Fruit fly (Drosophila melanogaster): Measurements from ENCODE around the gene ssp6.

ssp6 gene

dm6 chr3L:6115505-6115904 is 39.0 kb downstream of the ssp6 start:
- no peak for TF ChIP-seq CG7372 (GFP tag; IDR thresholded peaks at IDR 0.05)
- no peak for TF ChIP-seq HLH4C (GFP tag; IDR thresholded peaks at IDR 0.05; ENCODE audit: partially characterized antibody)
- TF ChIP-seq zfh2 (GFP tag; optimal IDR thresholded peaks at IDR 0.05): no peak
- peak; percentile 5 for TF ChIP-seq cg (GFP tag; optimal IDR thresholded peaks at IDR 0.05)
- TF ChIP-seq CG18619 (GFP tag; optimal IDR thresholded peaks at IDR 0.05): no peak
- TF ChIP-seq Ssrp (tag; optimal IDR thresholded peaks at IDR 0.05): no peak
- TF ChIP-seq CG14014 (GFP tag; IDR thresholded peaks at IDR 0.05): no peak
- TF ChIP-seq CG11398 (GFP tag; optimal IDR thresholded peaks at IDR 0.05): no peak
- TF ChIP-seq CG11560 (tag; IDR thresholded peaks at IDR 0.05): no peak
- TF ChIP-seq chm (GFP tag; IDR thresholded peaks at IDR 0.05): no peak
- no peak for TF ChIP-seq CG15696 (tag; optimal IDR thresholded peaks at IDR 0.05)
- no peak for TF ChIP-seq Nf-YB (GFP tag; optimal IDR thresholded peaks at IDR 0.05)
- TF ChIP-seq Hr78 (GFP tag; optimal IDR thresholded peaks at IDR 0.05): no peak
- TF ChIP-seq MESR4 (GFP tag; optimal IDR thresholded peaks at IDR 0.05): no peak
- no peak for TF ChIP-seq slp2 (GFP tag; optimal IDR thresholded peaks at IDR 0.05)
- no peak for TF ChIP-seq pan (optimal IDR thresholded peaks at IDR 0.05)
- TF ChIP-seq pan (GFP tag; optimal IDR thresholded peaks at IDR 0.05 in 1 of 2, IDR thresholded peaks at IDR 0.05 in 1 of 2): no peak
- no peak for TF ChIP-seq ken (GFP tag; IDR thresholded peaks at IDR 0.05)
- no peak for TF ChIP-seq crp (GFP tag; optimal IDR thresholded peaks at IDR 0.05)
- no peak for TF ChIP-seq lola (GFP tag; optimal IDR thresholded peaks at IDR 0.05)
- no peak for TF ChIP-seq CG1792 (GFP tag; optimal IDR thresholded peaks at IDR 0.05)
- no peak for TF ChIP-seq CG34224 (GFP tag; IDR thresholded peaks at IDR 0.05; ENCODE audit: partially characterized antibody)
- TF ChIP-seq Six4 (GFP tag; optimal IDR thresholded peaks at IDR 0.05): no peak
- TF ChIP-seq sens (GFP tag): peak; percentile 24
- TF ChIP-seq Ets65A (GFP tag): peak; percentile 91
- no peak for TF ChIP-seq CG33213 (GFP tag; optimal IDR thresholded peaks at IDR 0.05)

DNA sequence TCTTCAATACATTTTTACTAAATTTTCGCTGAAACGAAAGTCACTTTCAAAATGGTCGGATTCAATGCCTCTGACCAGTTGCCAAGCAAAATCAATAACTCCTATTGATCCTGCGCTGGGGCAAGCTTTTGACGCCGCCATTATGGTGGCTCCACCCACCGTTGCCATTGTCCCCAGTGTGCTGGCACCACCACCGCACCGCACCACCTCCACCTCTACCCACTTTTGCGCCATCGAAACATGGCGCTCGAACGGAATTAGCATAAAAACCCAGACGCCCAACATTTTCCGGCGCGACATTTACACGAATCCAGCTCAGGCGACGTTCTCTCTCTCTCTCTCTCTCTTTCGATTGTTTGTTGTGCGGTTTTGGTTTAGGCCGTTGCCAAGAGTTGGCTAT is 40.4 kb downstream of the ssp6 start:
- TF ChIP-seq sqz (GFP tag; optimal IDR thresholded peaks at IDR 0.05) (no peak), HLH4C (GFP tag; IDR thresholded peaks at IDR 0.05; ENCODE audit: partially characterized antibody) (no peak), Nf-YB (GFP tag; optimal IDR thresholded peaks at IDR 0.05) (peak; percentile 69), onecut (GFP tag; IDR thresholded peaks at IDR 0.05) (peak; percentile 83), CG16815 (GFP tag; optimal IDR thresholded peaks at IDR 0.05) (no peak), disco-r (GFP tag; optimal IDR thresholded peaks at IDR 0.05) (no peak), vvl (GFP tag; IDR thresholded peaks at IDR 0.05) (peak; percentile 56; the same call in 1 of the 2 replicates), zfh2 (GFP tag; optimal IDR thresholded peaks at IDR 0.05) (no peak), Rfx (GFP tag; IDR thresholded peaks at IDR 0.05) (no peak), Nf-YC (tag; optimal IDR thresholded peaks at IDR 0.05) (peak; percentile 82), Ets65A (GFP tag) (peak; percentile 71), schlank (tag; optimal IDR thresholded peaks at IDR 0.05) (no peak), ewg (GFP tag; optimal IDR thresholded peaks at IDR 0.05) (peak; percentile 35), da (GFP tag; optimal IDR thresholded peaks at IDR 0.05) (no peak), crol (GFP tag; IDR thresholded peaks at IDR 0.05) (peak; percentile 64)

DNA sequence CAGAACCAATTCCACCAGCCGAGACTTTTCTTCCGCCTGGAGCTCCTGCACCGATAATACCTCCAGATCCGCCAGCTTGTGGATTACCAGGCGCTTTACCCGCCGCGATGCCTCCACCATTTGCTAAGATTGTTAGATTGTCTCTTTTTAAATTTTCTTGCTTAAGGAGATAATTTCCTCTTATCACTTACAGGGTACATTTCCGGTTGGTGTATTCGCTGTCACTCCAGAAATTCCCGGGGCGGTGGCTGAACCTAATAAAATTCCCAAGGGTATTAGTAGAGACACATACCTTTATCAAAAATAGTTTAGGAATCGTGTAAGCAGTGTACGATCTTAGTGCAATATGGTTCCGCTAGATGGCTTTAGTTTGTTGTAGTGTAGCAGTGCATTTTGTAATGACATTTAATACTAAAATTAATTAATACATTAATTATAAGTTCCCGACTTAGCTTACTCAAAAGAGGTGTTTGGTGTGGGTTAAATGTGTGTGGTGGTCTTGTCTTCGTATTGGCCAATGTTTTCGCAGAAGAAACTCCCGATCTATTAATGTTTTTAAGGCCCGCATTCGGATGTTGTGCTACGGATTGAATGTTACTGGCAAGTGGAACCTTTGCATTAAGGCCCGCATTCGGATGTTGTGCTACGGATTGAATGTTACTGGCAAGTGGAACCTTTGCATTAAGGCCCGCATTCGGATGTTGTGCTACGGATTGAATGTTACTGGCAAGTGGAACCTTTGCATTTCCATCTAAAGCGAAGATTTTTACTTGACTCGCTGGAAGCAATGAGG is 48.3 kb downstream of the ssp6 start:
- TF ChIP-seq CG4617 (GFP tag; optimal IDR thresholded peaks at IDR 0.05; ENCODE audit: borderline replicate concordance) (peak; percentile 1), Bgb (GFP tag; IDR thresholded peaks at IDR 0.05; ENCODE audit: partially characterized antibody) (peak; percentile 22; the same call in 1 of the 2 replicates), CG4424 (GFP tag; optimal IDR thresholded peaks at IDR 0.05) (peak; percentile 85), sqz (GFP tag; optimal IDR thresholded peaks at IDR 0.05) (peak; percentile 74), unc-4 (GFP tag; IDR thresholded peaks at IDR 0.05; ENCODE audit: partially characterized antibody) (no peak), Oli (tag; optimal IDR thresholded peaks at IDR 0.05) (peak; percentile 40), CG32772 (GFP tag; IDR thresholded peaks at IDR 0.05) (no peak; the same call in 1 of the 2 replicates), gsb (GFP tag; IDR thresholded peaks at IDR 0.05) (peak; percentile 64), ind (GFP tag; optimal IDR thresholded peaks at IDR 0.05) (peak; percentile 20), CG3407 (GFP tag; optimal IDR thresholded peaks at IDR 0.05) (peak; percentile 68), CG12236 (GFP tag; optimal IDR thresholded peaks at IDR 0.05) (peak; percentile 34), tap (tag; optimal IDR thresholded peaks at IDR 0.05) (peak; percentile 62), NK7.1 (GFP tag; optimal IDR thresholded peaks at IDR 0.05) (peak; percentile 79)

All from whole organism, embryonic.